Worm (Caenorhabditis elegans): ENCODE measurements around the gene F53A9.8.

Gene F53A9.8

DNA sequence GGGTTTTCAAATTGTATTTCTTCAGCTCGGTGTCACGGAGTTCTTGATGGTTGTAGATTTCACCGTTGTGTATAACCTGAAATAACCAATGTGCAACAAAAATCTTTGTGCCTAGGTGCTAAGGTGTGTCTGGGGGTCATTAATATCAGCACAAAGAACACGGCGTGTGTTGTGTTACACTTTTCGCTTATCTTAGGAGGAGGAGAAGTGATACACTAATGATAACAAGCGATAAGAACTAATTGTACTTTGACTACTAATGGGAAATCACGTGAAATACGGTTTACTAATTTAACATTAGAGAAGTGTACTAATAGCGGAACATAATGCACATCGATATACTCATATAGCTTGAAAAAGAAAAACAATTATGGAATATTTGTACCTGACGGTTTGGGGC lies 31.5 kb upstream of the F53A9.8 start:
- TF ChIP-seq ceh-18 (tag; optimal IDR thresholded peaks at IDR 0.05): no peak
- peak; percentile 95 for TF ChIP-seq elt-2 (tag; optimal IDR thresholded peaks at IDR 0.05)

DNA sequence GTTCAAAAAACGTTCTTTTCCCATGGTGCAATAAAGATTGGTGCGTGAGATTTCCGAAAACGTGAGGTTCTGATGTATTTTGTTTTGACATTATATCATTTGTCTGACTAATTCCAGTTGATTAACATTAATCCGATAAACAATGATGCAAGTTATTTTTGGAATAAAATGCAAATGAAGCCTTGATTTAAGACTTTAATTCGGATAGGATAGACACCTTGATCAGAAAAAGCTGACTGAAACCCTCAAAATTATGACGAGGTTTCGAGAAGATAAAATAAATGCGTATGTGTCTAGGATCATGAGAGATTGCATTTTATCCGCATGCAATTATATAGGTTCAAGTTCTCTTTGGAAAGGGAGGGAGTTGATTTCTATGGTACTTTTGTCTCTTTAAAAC lies 26.8 kb upstream of the F53A9.8 start:
- TF ChIP-seq ceh-19 (GFP tag; optimal IDR thresholded peaks at IDR 0.05) (no peak), sdc-2 (tag; optimal IDR thresholded peaks at IDR 0.05) (no peak), hlh-13 (GFP tag; optimal IDR thresholded peaks at IDR 0.05) (no peak), ceh-6 (GFP tag; optimal IDR thresholded peaks at IDR 0.05) (no peak), C38D4.7 (GFP tag; optimal IDR thresholded peaks at IDR 0.05) (no peak), gmeb-2 (tag; optimal IDR thresholded peaks at IDR 0.05) (no peak), nhr-11 (tag; optimal IDR thresholded peaks at IDR 0.05) (no peak), ceh-24 (tag; optimal IDR thresholded peaks at IDR 0.05) (no peak), fkh-10 (GFP tag; optimal IDR thresholded peaks at IDR 0.05) (no peak), ceh-18 (tag; optimal IDR thresholded peaks at IDR 0.05) (no peak)

DNA sequence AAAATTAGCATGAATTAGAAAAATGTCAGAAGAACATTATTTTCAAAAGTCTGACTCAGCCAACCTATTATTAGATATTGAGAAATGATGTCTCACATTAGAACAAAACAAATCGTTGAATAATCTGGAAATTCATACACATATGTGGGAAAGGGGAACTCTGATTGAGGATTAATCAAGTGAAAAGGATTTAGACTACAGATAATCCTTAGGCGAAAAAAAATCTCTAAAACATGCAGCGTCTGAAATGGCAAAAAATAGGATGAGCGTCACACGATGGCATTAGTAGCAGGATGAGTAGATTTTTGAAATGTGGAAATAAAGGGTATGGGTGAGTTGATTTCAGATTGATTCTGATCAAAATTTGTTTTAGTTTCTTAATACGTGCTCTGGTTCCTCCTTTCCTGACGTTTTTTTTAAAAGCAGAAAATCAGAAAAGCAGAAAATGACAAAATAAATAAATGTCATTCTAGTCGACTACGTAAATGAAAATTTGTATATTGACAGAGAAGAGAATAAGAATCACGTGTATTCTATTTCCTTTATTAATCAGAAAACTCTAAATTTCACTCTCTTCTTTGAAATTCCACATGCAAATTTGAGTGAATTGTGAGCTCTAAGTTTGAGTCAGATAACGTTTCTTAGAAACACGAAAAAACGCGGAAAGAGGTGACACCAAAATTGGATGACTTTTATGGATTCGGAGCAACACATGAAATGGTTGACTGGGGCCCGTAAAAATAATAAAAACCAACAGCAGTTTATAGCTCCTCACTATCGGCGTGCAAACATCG lies 25.7 kb upstream of the F53A9.8 start:
- no peak for TF ChIP-seq pha-4 (tag; optimal IDR thresholded peaks at IDR 0.05)
- TF ChIP-seq ceh-34 (tag; optimal IDR thresholded peaks at IDR 0.05): no peak

DNA sequence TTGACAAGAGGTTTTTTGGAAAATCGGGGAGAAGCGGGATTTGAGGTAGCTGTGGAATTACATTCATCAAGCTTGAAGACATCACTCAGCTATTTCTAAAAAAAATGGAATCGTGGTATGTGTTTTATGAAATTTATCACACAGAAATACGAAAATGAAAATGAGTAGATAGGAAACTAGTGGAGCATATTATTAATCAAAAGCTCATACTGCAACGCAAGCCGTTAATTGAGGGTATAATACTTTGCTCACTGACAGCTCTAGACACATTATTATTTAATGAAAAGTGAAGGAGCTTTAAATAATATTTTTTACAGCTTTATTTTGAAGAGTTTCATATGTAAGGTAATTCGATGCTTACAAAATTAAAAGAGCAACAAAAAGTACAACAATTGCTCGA lies 24.2 kb upstream of the F53A9.8 start, which contains the start of gene M02D8.7:
Gene M02D8.7, minus strand, starts transcription at position 101 of the 400 bp plus-strand sequence.
- TF ChIP-seq ceh-30 (tag; optimal IDR thresholded peaks at IDR 0.05): no peak
- TF ChIP-seq pha-2 (tag; optimal IDR thresholded peaks at IDR 0.05): no peak
- TF ChIP-seq ceh-45 (GFP tag; IDR thresholded peaks at IDR 0.05): no peak
- TF ChIP-seq C08G9.2 (tag; optimal IDR thresholded peaks at IDR 0.05): no peak
- no peak for TF ChIP-seq dve-1 (tag; optimal IDR thresholded peaks at IDR 0.05)
- no peak for TF ChIP-seq C38D4.7 (GFP tag; optimal IDR thresholded peaks at IDR 0.05)
- no peak for TF ChIP-seq fax-1 (tag; optimal IDR thresholded peaks at IDR 0.05)
- no peak for TF ChIP-seq ceh-22 (tag; optimal IDR thresholded peaks at IDR 0.05)
- no peak for TF ChIP-seq ceh-9 (tag; optimal IDR thresholded peaks at IDR 0.05)
- no peak for TF ChIP-seq Y22D7AL.16 (tag; optimal IDR thresholded peaks at IDR 0.05)
- no peak for TF ChIP-seq hlh-8 (tag; optimal IDR thresholded peaks at IDR 0.05)
- TF ChIP-seq ceh-2 (tag; optimal IDR thresholded peaks at IDR 0.05): no peak
- no peak for TF ChIP-seq hlh-30 (tag; optimal IDR thresholded peaks at IDR 0.05; ENCODE audit: insufficient read depth)
- no peak for TF ChIP-seq che-1 (tag; optimal IDR thresholded peaks at IDR 0.05)
- TF ChIP-seq ceh-48 (tag; optimal IDR thresholded peaks at IDR 0.05): no peak
- no peak for TF ChIP-seq tbx-2 (tag; optimal IDR thresholded peaks at IDR 0.05)
- TF ChIP-seq elt-4 (tag; optimal IDR thresholded peaks at IDR 0.05): no peak
- TF ChIP-seq ceh-24 (tag; optimal IDR thresholded peaks at IDR 0.05): no peak
- no peak for TF ChIP-seq ama-1 (optimal IDR thresholded peaks at IDR 0.05)
- TF ChIP-seq pat-9 (tag; optimal IDR thresholded peaks at IDR 0.05): no peak

DNA sequence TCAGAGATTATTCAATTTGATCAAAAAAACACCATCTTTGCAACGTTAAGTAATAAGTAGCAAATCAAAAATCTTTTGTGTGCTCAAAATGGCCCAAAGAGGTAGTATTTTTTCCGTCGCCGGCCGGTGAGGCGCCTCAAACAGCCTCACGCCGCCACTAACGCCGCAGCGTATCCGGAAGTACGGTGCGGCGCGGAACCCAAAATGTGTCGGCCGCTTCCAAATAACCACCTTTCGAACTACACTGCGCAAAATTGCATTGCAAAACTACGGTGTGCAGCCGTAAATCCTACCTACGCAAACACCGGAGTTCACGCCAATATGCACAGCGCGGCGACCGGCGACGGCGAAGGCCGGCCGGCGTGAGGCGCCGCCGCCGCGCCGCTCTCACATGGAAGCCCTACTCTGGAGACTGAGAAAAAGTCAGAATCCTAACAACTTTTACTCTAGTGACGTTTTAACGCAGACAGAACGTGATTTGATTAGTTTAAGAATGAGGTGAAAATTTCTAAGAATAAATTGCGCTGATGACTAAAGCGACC lies 23.0 kb upstream of the F53A9.8 start:
- TF ChIP-seq ceh-18 (tag; optimal IDR thresholded peaks at IDR 0.05) (no peak), sdc-2 (tag; optimal IDR thresholded peaks at IDR 0.05) (peak; percentile 2)

DNA sequence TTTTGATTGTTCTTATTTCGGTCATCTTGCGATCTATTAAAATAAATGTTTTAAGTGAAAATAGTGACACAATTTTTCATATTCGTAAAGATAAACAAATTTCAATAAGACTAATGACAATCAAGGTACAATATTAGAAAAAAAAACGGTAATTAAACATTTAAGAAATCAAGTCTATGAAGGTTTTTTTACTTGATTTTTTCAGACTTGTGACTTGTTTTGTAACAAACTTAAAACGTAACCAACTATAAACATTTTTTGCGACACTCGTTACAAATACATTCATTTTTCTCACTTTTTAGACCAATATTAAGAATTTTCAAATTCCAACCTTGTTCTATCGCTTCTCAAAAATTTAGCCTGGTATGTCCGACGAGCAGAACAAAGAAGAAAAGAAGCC lies 20.7 kb upstream of the F53A9.8 start, which contains the start of gene M02D8.2:
Gene M02D8.2, plus strand, starts transcription at position 301 of the 400 bp plus-strand sequence.
- no peak for TF ChIP-seq pha-4 (tag; optimal IDR thresholded peaks at IDR 0.05)
- no peak for TF ChIP-seq lim-6 (tag; optimal IDR thresholded peaks at IDR 0.05)
- no peak for TF ChIP-seq ceh-6 (GFP tag; optimal IDR thresholded peaks at IDR 0.05)
- TF ChIP-seq Y22D7AL.16 (tag; optimal IDR thresholded peaks at IDR 0.05): no peak
- TF ChIP-seq unc-55 (GFP tag; optimal IDR thresholded peaks at IDR 0.05): no peak
- no peak for TF ChIP-seq pat-9 (tag; optimal IDR thresholded peaks at IDR 0.05)
- TF ChIP-seq C38D4.7 (GFP tag; optimal IDR thresholded peaks at IDR 0.05): no peak
- TF ChIP-seq ceh-9 (tag; optimal IDR thresholded peaks at IDR 0.05): no peak
- TF ChIP-seq gmeb-2 (tag; optimal IDR thresholded peaks at IDR 0.05): no peak
- TF ChIP-seq pax-1 (tag; optimal IDR thresholded peaks at IDR 0.05): no peak
- no peak for TF ChIP-seq hlh-15 (tag; optimal IDR thresholded peaks at IDR 0.05)

Data from whole organism, late embryonic.